Worm (Caenorhabditis elegans): ENCODE results near the gene C54D10.5.
A peak's percentile ranks its signal among the peaks of the same experiment; 100 is the strongest.

C54D10.5 gene

DNA sequence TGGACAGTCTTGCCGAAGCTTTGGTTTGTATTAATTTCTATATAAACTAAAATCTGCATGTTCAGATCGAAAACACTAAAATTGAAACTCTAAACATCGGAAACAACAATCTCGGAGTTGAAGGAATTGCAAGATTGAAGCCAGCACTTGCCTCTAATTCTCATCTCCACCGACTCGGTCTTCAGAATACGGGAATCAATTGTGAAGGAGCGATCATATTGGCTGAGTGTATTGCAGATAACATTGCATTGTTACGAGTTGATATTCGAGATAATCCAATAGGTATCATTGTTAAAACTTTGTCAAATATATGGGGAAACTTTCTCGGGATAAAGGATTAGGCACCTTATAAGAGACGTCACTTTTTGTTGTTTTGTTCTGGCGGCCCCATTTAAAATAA is 41.2 kb downstream of the C54D10.5 start:
- no peak for TF ChIP-seq ZK337.2 (GFP tag; IDR thresholded peaks at IDR 0.05)
- peak in 1 of 2 experiments; percentile 96 for TF ChIP-seq unc-62 (GFP tag; optimal IDR thresholded peaks at IDR 0.05 in 1 of 2)
- no peak for TF ChIP-seq unc-62 (tag; optimal IDR thresholded peaks at IDR 0.05)
- TF ChIP-seq lsy-2 (tag; optimal IDR thresholded peaks at IDR 0.05): no peak
- no peak for TF ChIP-seq mxl-3 (GFP tag; optimal IDR thresholded peaks at IDR 0.05)
- TF ChIP-seq F26F4.8 (GFP tag; conservative IDR thresholded peaks at IDR 0.05): no peak
- TF ChIP-seq unc-130 (GFP tag; optimal IDR thresholded peaks at IDR 0.05): no peak
- TF ChIP-seq cey-2 (tag; optimal IDR thresholded peaks at IDR 0.05; ENCODE audit: borderline replicate concordance, insufficient read depth): no peak
- no peak for TF ChIP-seq mes-2 (tag; optimal IDR thresholded peaks at IDR 0.05; ENCODE audit: poor library complexity, severe bottlenecking)
- TF ChIP-seq zag-1 (tag; optimal IDR thresholded peaks at IDR 0.05): no peak

DNA sequence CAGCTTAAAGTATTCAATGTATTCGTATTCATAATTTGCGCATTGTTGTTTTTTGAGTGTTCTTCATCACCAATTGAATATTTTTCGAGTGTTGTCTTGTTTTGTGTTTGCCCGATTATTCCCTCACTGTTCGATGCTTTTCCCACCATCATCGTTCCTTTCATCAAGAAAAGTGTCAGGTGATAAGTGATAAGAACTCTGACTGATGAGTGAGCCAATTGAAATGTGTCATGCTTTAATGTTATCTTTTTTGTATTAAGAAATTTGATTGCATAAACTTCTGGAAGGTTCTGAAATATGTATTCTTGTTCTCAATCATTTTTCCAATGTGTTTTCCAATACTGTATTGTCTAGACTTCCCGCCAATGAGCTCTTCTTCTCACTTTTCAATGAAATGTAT is 46.2 kb downstream of the C54D10.5 start:
- TF ChIP-seq dmd-6 (GFP tag; IDR thresholded peaks at IDR 0.05): peak; percentile 72
- TF ChIP-seq madf-9 (GFP tag; conservative IDR thresholded peaks at IDR 0.05): no peak
- TF ChIP-seq F26F4.8 (GFP tag; conservative IDR thresholded peaks at IDR 0.05): no peak
- peak; percentile 62 for TF ChIP-seq nhr-28 (tag; optimal IDR thresholded peaks at IDR 0.05)
- no peak for TF ChIP-seq hif-1 (tag; optimal IDR thresholded peaks at IDR 0.05)
- peak; percentile 66 for TF ChIP-seq nhr-77 (tag; optimal IDR thresholded peaks at IDR 0.05)
- no peak for TF ChIP-seq nhr-76 (tag; optimal IDR thresholded peaks at IDR 0.05)
- TF ChIP-seq aha-1 (tag): peak; percentile 90
- peak; percentile 48 for TF ChIP-seq T20F7.1 (GFP tag; optimal IDR thresholded peaks at IDR 0.05)
- no peak for TF ChIP-seq mxl-2 (GFP tag; conservative IDR thresholded peaks at IDR 0.05)
- TF ChIP-seq jun-1 (tag; optimal IDR thresholded peaks at IDR 0.05): no peak
- TF ChIP-seq attf-4 (tag; optimal IDR thresholded peaks at IDR 0.05): no peak
- TF ChIP-seq hmg-1.1 (GFP tag; IDR thresholded peaks at IDR 0.05): no peak
- no peak for TF ChIP-seq lin-29 (GFP tag; IDR thresholded peaks at IDR 0.05)
- TF ChIP-seq nhr-48 (tag; optimal IDR thresholded peaks at IDR 0.05): no peak
- TF ChIP-seq daf-16 (GFP tag; optimal IDR thresholded peaks at IDR 0.05): no peak
- peak; percentile 88 for TF ChIP-seq daf-16 (tag; optimal IDR thresholded peaks at IDR 0.05)
- TF ChIP-seq rbr-2 (tag; optimal IDR thresholded peaks at IDR 0.05): no peak
- no peak for TF ChIP-seq Y5F2A.4 (GFP tag; optimal IDR thresholded peaks at IDR 0.05)
- no peak for TF ChIP-seq mes-2 (tag; optimal IDR thresholded peaks at IDR 0.05; ENCODE audit: poor library complexity, severe bottlenecking)
- TF ChIP-seq dve-1 (tag; optimal IDR thresholded peaks at IDR 0.05; ENCODE audit: insufficient read depth): peak; percentile 76
- no peak for TF ChIP-seq zip-11 (GFP tag; IDR thresholded peaks at IDR 0.05)
- peak; percentile 46 for TF ChIP-seq mep-1 (tag; optimal IDR thresholded peaks at IDR 0.05)
- TF ChIP-seq lsy-2 (tag; optimal IDR thresholded peaks at IDR 0.05): no peak
- no peak for TF ChIP-seq unc-130 (GFP tag; optimal IDR thresholded peaks at IDR 0.05)
- no peak for TF ChIP-seq cey-2 (tag; optimal IDR thresholded peaks at IDR 0.05; ENCODE audit: borderline replicate concordance, insufficient read depth)
- peak; percentile 78 for TF ChIP-seq pqm-1 (tag; optimal IDR thresholded peaks at IDR 0.05)
- TF ChIP-seq hlh-30 (tag; optimal IDR thresholded peaks at IDR 0.05; ENCODE audit: insufficient read depth): peak; percentile 75
- TF ChIP-seq snpc-4 (tag; optimal IDR thresholded peaks at IDR 0.05): no peak
- TF ChIP-seq hlh-11 (tag; optimal IDR thresholded peaks at IDR 0.05): peak; percentile 80
- peak; percentile 25; the same call in 1 of the 2 replicates for TF ChIP-seq php-3 (GFP tag; IDR thresholded peaks at IDR 0.05)
- TF ChIP-seq nhr-42 (GFP tag; IDR thresholded peaks at IDR 0.05): no peak
- no peak for TF ChIP-seq nhr-25 (tag; optimal IDR thresholded peaks at IDR 0.05; ENCODE audit: borderline replicate concordance, insufficient read depth)
- no peak for TF ChIP-seq fos-1 (tag; optimal IDR thresholded peaks at IDR 0.05)
- no peak for TF ChIP-seq unc-39 (tag; optimal IDR thresholded peaks at IDR 0.05)
- no peak for TF ChIP-seq zfp-3 (GFP tag; conservative IDR thresholded peaks at IDR 0.05)
- TF ChIP-seq mdt-29 (GFP tag; IDR thresholded peaks at IDR 0.05): peak; percentile 32; the same call in 1 of the 2 replicates

Measured in whole organism, L4 larva.